Worm (Caenorhabditis elegans): ENCODE data around the gene hxk-3.

The hxk-3 gene

ce11 chrIV:1547129-1547528, 49.7 kb downstream of the hxk-3 start:
- TF ChIP-seq unc-39 (tag; optimal IDR thresholded peaks at IDR 0.05) (no peak), nhr-2 (tag; optimal IDR thresholded peaks at IDR 0.05) (no peak)

ce11 chrIV:1548457-1548861, 51.0 kb downstream of the hxk-3 start, which contains the start of gene col-107:
col-107 (plus strand) TSS chrIV:1548721.
- peak; percentile 88 for TF ChIP-seq elt-1 (tag; optimal IDR thresholded peaks at IDR 0.05; ENCODE audit: borderline replicate concordance, insufficient read depth)
- TF ChIP-seq sem-2 (GFP tag; optimal IDR thresholded peaks at IDR 0.05) = no peak
- no peak for TF ChIP-seq unc-39 (tag; optimal IDR thresholded peaks at IDR 0.05)
- TF ChIP-seq ham-2 (GFP tag; optimal IDR thresholded peaks at IDR 0.05) = peak; percentile 50

- TF ChIP-seq mep-1 (tag; optimal IDR thresholded peaks at IDR 0.05) (no peak), ceh-39 (tag; optimal IDR thresholded peaks at IDR 0.05) (no peak), unc-62 (GFP tag; optimal IDR thresholded peaks at IDR 0.05) (no peak), ceh-43 (GFP tag; optimal IDR thresholded peaks at IDR 0.05) (no peak), hlh-1 (tag; optimal IDR thresholded peaks at IDR 0.05) (no peak), nhr-28 (tag; optimal IDR thresholded peaks at IDR 0.05) (no peak), tbx-8 (GFP tag; optimal IDR thresholded peaks at IDR 0.05) (no peak), M03D4.4 (tag; optimal IDR thresholded peaks at IDR 0.05) (no peak), zip-8 (tag; optimal IDR thresholded peaks at IDR 0.05) (no peak), ces-1 (GFP tag; optimal IDR thresholded peaks at IDR 0.05) (no peak), mls-2 (tag; optimal IDR thresholded peaks at IDR 0.05) (no peak), nhr-12 (tag; optimal IDR thresholded peaks at IDR 0.05) (no peak), pha-4 (tag; optimal IDR thresholded peaks at IDR 0.05) (no peak), ztf-11 (tag; optimal IDR thresholded peaks at IDR 0.05) (no peak), sem-2 (GFP tag; optimal IDR thresholded peaks at IDR 0.05) (no peak)
Measured at ce11 chrIV:1549095-1550093, 52.0 kb downstream of the hxk-3 start.

ce11 chrIV:1550131-1550530, 52.7 kb downstream of the hxk-3 start, which contains the start of gene C34H4.5:
C34H4.5 (minus strand) TSS chrIV:1550231.
- no peak for TF ChIP-seq elt-3 (tag; optimal IDR thresholded peaks at IDR 0.05)
- TF ChIP-seq lsy-2 (tag; optimal IDR thresholded peaks at IDR 0.05) = no peak
- no peak for TF ChIP-seq ceh-43 (GFP tag; optimal IDR thresholded peaks at IDR 0.05)

ce11 chrIV:1550578-1550977, 53.2 kb downstream of the hxk-3 start, which contains the start of gene tag-244:
tag-244 (plus strand) TSS chrIV:1550878.
- TF ChIP-seq cnd-1 (tag; optimal IDR thresholded peaks at IDR 0.05) = no peak
- no peak for TF ChIP-seq nhr-28 (tag; optimal IDR thresholded peaks at IDR 0.05)
- no peak for TF ChIP-seq mab-5 (tag; optimal IDR thresholded peaks at IDR 0.05)
- no peak for TF ChIP-seq zip-8 (tag; optimal IDR thresholded peaks at IDR 0.05)
- no peak for TF ChIP-seq mep-1 (tag; optimal IDR thresholded peaks at IDR 0.05)
- no peak for TF ChIP-seq nhr-237 (tag; optimal IDR thresholded peaks at IDR 0.05)
- TF ChIP-seq unc-39 (tag; optimal IDR thresholded peaks at IDR 0.05) = no peak
- no peak for TF ChIP-seq pha-4 (tag; optimal IDR thresholded peaks at IDR 0.05)
- no peak for TF ChIP-seq ceh-39 (tag; optimal IDR thresholded peaks at IDR 0.05)
- no peak for TF ChIP-seq lin-32 (GFP tag; optimal IDR thresholded peaks at IDR 0.05)
- no peak for TF ChIP-seq bed-3 (GFP tag; optimal IDR thresholded peaks at IDR 0.05)
- no peak for TF ChIP-seq drap-1 (GFP tag; optimal IDR thresholded peaks at IDR 0.05)

ce11 chrIV:1553195-1553918, 55.9 kb downstream of the hxk-3 start, which contains the start of gene C34H4.2:
C34H4.2 (plus strand) TSS chrIV:1553752.
- TF ChIP-seq mls-2 (tag; optimal IDR thresholded peaks at IDR 0.05) (no peak), lsy-2 (tag; optimal IDR thresholded peaks at IDR 0.05) (no peak), nhr-2 (tag; optimal IDR thresholded peaks at IDR 0.05) (no peak)
